Worm (Caenorhabditis elegans): ENCODE results near the gene pfn-2.

pfn-2 gene

DNA sequence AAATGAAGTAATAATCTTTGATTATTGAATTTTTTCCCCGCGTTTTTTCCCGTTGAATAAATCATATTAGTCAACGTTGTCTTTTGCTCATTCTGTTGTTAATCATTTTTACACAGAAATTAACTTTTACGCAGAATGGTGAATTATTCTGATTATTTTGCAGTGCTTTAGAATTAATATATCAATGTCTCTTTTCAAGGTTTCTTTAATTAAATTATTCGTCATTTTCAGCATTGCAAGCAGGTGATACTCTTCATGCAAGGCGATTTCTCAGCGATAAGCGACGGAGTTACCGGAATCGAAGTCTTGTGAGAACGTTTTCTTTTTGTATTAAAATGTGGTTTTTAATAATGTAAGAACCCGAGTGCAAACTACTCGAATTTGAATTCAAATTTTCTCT, 33.8 kb upstream of the pfn-2 start:
- no peak for TF ChIP-seq R02D3.7 (tag; optimal IDR thresholded peaks at IDR 0.05)
- TF ChIP-seq vab-7 (GFP tag; IDR thresholded peaks at IDR 0.05), result no peak
- TF ChIP-seq unc-62 (GFP tag; optimal IDR thresholded peaks at IDR 0.05 in 1 of 2), result no peak
- no peak for TF ChIP-seq unc-62 (tag; optimal IDR thresholded peaks at IDR 0.05)
- TF ChIP-seq madf-5 (GFP tag; IDR thresholded peaks at IDR 0.05), result no peak
- no peak for TF ChIP-seq egl-27 (tag; optimal IDR thresholded peaks at IDR 0.05)
- no peak for TF ChIP-seq snpc-1.2 (GFP tag; IDR thresholded peaks at IDR 0.05)
- no peak for TF ChIP-seq tag-97 (GFP tag; IDR thresholded peaks at IDR 0.05)

DNA sequence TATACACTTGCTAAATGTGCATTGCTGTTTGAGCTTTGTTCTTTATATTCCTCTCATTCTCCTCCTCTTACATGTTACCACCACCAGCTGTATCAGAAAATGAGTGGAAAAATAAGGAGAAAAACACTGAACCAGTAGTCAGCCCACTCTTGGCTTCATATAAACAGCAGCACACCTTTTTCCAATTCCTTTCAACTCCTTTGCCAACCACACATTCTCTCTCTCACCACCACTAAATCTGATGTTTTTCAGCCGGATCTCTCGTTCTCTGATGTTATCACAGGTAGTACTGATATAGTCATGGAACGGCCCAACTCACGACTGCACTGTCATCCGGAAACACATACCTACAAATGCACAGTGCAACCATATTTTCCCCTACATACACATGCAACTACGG, 32.7 kb upstream of the pfn-2 start, which contains the start of gene kcnl-3:
TSS of gene kcnl-3 (plus strand) at position 301 of the 400 bp plus-strand sequence.
- TF ChIP-seq aha-1 (tag) (peak; percentile 15), skn-1 (tag; optimal IDR thresholded peaks at IDR 0.05) (no peak), mxl-2 (GFP tag; conservative IDR thresholded peaks at IDR 0.05) (no peak)

DNA sequence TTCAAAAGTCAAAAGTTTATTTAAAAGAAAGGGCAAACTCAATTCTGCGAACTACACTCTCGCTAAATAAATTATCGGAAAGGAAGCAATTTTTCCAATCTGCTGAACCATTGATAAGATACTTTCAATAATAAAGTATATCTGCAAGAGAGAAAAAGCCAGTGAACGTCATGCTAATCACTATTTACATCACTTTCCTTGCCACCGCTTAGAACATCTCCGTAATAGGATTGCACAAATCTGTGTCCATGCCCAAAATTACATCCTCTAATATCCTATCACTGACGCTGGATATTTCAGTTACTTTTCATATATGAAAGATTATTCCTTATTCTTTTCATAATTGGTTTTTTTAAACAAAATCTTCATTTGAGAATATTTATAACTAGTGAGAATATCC, 28.9 kb upstream of the pfn-2 start:
- TF ChIP-seq duxl-1 (tag; optimal IDR thresholded peaks at IDR 0.05; ENCODE audit: poor library complexity) (no peak), unc-62 (GFP tag; optimal IDR thresholded peaks at IDR 0.05 in 1 of 2) (peak in 1 of 2 experiments; percentile 87), unc-62 (tag; optimal IDR thresholded peaks at IDR 0.05) (no peak)

DNA sequence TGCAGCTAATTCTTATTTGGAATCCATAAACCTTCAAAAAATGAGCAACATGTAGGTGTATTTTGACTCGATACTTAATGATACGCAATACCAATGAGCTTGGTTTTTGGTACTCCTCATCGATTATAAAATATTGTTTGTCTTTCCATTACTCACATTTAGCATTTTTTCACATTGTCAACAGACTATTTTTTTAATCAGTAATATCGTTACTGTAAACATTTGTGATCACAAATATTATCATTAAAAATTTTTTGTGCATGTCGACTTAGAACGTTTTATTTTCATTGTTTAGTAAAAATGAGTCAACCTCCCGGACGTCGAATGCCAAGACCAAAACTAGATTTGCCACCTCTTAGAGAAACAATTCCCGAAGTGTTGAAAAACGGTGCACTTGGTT, 23.4 kb upstream of the pfn-2 start, which contains the start of gene sek-5:
TSS of gene sek-5 (plus strand) at position 301 of the 400 bp plus-strand sequence.
- TF ChIP-seq tag-97 (GFP tag; IDR thresholded peaks at IDR 0.05), result no peak
- TF ChIP-seq duxl-1 (tag; optimal IDR thresholded peaks at IDR 0.05; ENCODE audit: poor library complexity), result no peak
- no peak for TF ChIP-seq ceh-62 (tag; optimal IDR thresholded peaks at IDR 0.05)
- TF ChIP-seq dpl-1 (GFP tag; optimal IDR thresholded peaks at IDR 0.05), result no peak
- no peak for TF ChIP-seq daf-19 (GFP tag; conservative IDR thresholded peaks at IDR 0.05)
- no peak for TF ChIP-seq lin-13 (GFP tag; optimal IDR thresholded peaks at IDR 0.05)
- TF ChIP-seq set-16 (GFP tag; IDR thresholded peaks at IDR 0.05), result no peak
- no peak for TF ChIP-seq nhr-11 (tag; optimal IDR thresholded peaks at IDR 0.05)
- no peak for TF ChIP-seq nhr-28 (tag; optimal IDR thresholded peaks at IDR 0.05)
- no peak for TF ChIP-seq zfp-2 (tag; optimal IDR thresholded peaks at IDR 0.05)
- no peak for TF ChIP-seq mxl-3 (GFP tag; optimal IDR thresholded peaks at IDR 0.05)
- TF ChIP-seq nhr-42 (GFP tag; IDR thresholded peaks at IDR 0.05), result no peak
- no peak for TF ChIP-seq tra-1 (GFP tag; IDR thresholded peaks at IDR 0.05)
- TF ChIP-seq zip-11 (GFP tag; IDR thresholded peaks at IDR 0.05), result no peak
- no peak for TF ChIP-seq zag-1 (tag; optimal IDR thresholded peaks at IDR 0.05)
- no peak for TF ChIP-seq madf-5 (GFP tag; IDR thresholded peaks at IDR 0.05)
- TF ChIP-seq mxl-2 (GFP tag; conservative IDR thresholded peaks at IDR 0.05), result no peak

DNA sequence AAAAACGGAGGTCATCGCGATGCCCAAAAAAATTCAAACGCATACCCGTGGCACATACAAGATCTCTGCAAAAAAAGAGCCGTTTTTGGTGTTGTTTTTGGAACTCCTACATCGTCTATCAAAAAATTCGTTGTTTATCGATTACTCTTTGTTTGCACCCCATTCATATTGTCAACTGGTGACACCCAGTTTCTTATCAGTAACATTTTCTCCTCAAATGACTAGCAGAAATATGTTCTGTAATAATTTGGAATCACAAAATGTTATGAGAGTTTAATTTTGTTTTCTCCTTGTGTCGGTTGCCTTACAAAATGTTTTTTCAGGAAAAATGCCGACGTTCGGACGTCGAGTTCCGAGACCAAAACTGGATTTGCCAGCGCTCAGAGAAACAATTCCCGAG, 20.9 kb upstream of the pfn-2 start, which contains the start of gene sek-4:
TSS of gene sek-4 (plus strand) at position 318 of the 400 bp plus-strand sequence.
- peak; percentile 45 for TF ChIP-seq nhr-28 (tag; optimal IDR thresholded peaks at IDR 0.05)
- peak; percentile 33; the same call in 1 of the 2 replicates for TF ChIP-seq dmd-6 (GFP tag; IDR thresholded peaks at IDR 0.05)
- TF ChIP-seq daf-16 (GFP tag; optimal IDR thresholded peaks at IDR 0.05), result no peak
- TF ChIP-seq daf-16 (tag; optimal IDR thresholded peaks at IDR 0.05), result peak; percentile 91
- TF ChIP-seq pqm-1 (tag; optimal IDR thresholded peaks at IDR 0.05), result peak; percentile 52
- no peak for TF ChIP-seq lsy-2 (tag; optimal IDR thresholded peaks at IDR 0.05)
- no peak for TF ChIP-seq daf-12 (tag; optimal IDR thresholded peaks at IDR 0.05)

DNA sequence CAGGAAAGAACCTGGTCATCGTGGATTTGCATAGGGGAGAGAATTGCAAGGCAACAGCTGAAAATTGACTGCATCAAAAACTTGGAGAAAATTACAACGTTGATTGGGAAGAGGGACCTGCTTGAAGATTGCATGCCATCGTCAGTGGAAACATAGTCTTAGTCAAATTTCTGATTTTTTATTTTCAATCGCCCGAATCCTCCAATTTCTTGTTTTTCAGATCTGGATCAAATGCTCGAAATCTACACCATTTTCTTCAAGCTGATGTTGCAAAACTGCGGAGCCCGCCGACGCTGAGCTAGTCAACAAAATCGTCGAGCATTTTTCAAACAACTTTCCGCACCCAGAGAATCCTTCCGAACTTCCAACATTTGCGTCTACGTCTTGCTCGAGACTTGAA, 19.7 kb upstream of the pfn-2 start:
- TF ChIP-seq unc-62 (GFP tag; optimal IDR thresholded peaks at IDR 0.05 in 1 of 2) (peak in 1 of 2 experiments; percentile 95), unc-62 (tag; optimal IDR thresholded peaks at IDR 0.05) (no peak), dmd-8 (GFP tag; IDR thresholded peaks at IDR 0.05) (no peak)

All from whole organism, L4 larva.